Fruit fly (Drosophila melanogaster): Measurements from ENCODE around the gene Orct.

DNA sequence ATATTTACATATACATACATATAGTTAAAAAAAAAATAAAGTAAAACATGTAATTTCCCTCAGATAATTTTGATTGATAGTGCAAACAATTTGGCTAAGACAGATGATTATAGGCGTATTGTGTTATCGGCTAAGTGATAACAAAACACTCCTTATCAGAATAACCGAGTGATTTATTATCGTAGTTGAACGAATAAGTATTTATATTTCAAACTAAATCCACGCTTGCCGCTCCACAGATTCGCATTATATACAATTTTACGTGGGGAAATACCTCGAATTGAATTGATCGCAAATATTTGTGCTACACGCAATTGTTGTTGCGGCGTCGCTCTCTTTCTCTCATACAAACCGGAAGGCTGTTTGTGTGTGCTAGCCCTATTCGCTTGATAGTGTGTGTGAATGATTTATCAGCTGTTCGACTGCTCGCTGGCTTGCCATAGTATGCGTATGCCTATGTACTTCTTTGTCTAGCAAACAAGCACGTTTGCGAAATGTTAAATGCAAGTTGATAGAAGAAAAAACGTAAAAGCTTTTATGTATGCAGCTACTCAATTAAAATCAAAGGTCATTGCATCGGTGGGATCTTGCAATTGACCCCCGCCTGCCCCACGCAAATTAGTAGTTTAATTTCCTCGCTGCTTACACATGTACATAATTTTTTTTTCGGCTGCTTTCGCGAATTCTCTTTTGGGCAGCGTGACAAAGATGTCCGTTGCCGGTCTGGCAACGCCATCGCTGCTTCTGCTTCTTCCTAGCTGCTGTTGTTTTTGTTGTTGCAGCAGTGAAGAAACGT, 42.5 kb upstream of the Orct start:
- TF ChIP-seq fkh (GFP tag; optimal IDR thresholded peaks at IDR 0.05) (peak; percentile 59), esn (GFP tag; optimal IDR thresholded peaks at IDR 0.05) (peak; percentile 13), Sox102F (GFP tag; optimal IDR thresholded peaks at IDR 0.05) (no peak), Hr4 (GFP tag; optimal IDR thresholded peaks at IDR 0.05) (no peak), Eip75B (GFP tag; optimal IDR thresholded peaks at IDR 0.05) (no peak), CG4318 (GFP tag; optimal IDR thresholded peaks at IDR 0.05) (no peak), lz (GFP tag; optimal IDR thresholded peaks at IDR 0.05) (no peak), Sox15 (GFP tag; optimal IDR thresholded peaks at IDR 0.05) (no peak), CG6808 (GFP tag; optimal IDR thresholded peaks at IDR 0.05) (no peak), svp (GFP tag) (no peak), Smox (GFP tag; optimal IDR thresholded peaks at IDR 0.05) (no peak), CG6163 (GFP tag; IDR thresholded peaks at IDR 0.05) (peak; percentile 31; the same call in 1 of the 3 replicates), OdsH (GFP tag; optimal IDR thresholded peaks at IDR 0.05) (no peak)

Data from whole organism, prepupa.